Fruit fly (Drosophila melanogaster) Kc167 (cell line): ENCODE results near the gene Nct.

ENCODE experiments used
- Myc ChIP-seq: fragments of >200 bp; optimal IDR thresholded peaks from 2 replicates; lab custom pipeline; 2017; ENCODE audit warnings: missing external identifiers
- Sin3A ChIP-seq: fragments of >200 bp; optimal IDR thresholded peaks from 2 replicates; lab custom pipeline; 2018; ENCODE audit warnings: missing external identifiers
- h ChIP-seq: fragments of >200 bp; optimal IDR thresholded peaks from 3 replicates; lab custom pipeline; 2018; ENCODE audit warnings: missing external identifiers
- insv ChIP-seq: fragments of >200 bp; optimal IDR thresholded peaks from 3 replicates; lab custom pipeline; 2018; ENCODE audit warnings: missing external identifiers
- psq ChIP-seq: fragments of >200 bp; optimal IDR thresholded peaks from 2 replicates; lab custom pipeline; 2017; ENCODE audit warnings: missing external identifiers
- ttk ChIP-seq: sonication (Bioruptor generic); optimal IDR thresholded peaks from 2 replicates; lab custom pipeline; 2017; ENCODE audit warnings: missing external identifiers

Gene Nct

DNA sequence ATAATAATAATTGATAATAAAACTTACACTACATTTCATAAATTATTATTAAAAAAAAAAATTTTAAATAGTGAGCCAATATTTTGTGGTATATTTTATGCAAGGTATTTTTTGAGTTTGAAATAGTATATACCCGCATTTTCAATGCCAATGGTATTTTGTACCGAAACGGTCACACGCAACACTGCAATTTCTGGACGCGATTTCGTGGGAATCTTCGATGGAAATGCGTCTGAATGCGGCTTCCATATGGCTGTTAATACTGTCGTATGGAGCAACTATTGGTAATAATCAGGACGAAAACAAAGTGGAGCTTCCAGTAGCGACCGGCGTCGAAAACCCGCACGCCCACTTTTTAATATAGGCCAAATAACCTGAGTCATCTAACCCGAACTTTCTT lies at the start of gene Nct:
Nct (plus strand) TSS at position 173 of the 400 bp plus-strand sequence.
- no peak for TF ChIP-seq Myc (lab: Kevin White, UChicago)
- no peak for TF ChIP-seq ttk (lab: Kevin White, UChicago)

DNA sequence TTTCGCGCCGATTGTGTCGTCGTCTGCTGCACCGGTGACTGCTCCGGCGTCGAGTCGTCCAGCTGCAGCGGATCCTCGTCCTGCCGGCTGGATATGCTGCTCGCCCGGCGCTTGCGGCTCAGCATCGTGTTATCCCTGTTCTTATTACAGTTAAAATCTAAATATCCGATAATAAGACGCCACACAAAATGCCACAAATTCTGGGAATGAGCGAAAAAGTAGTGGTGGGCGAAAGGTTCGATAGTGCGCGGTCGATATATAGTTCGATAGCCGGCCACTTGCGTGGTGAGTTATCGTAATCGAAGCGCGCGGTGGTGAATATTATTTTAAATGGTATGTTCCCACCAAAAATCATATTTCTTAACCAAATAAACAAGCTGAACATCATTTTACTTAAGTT lies 46.4 kb upstream of the Nct start, which contains the start of gene polybromo:
polybromo (minus strand) TSS at position 212 of the 400 bp plus-strand sequence.
- TF ChIP-seq Myc (lab: Kevin White, UChicago) (no peak), psq (lab: Kevin White, UChicago) (no peak), insv (lab: Kevin White, UChicago) (no peak), h (lab: Kevin White, UChicago) (no peak), Sin3A (lab: Kevin White, UChicago) (no peak), ttk (lab: Kevin White, UChicago) (no peak)

DNA sequence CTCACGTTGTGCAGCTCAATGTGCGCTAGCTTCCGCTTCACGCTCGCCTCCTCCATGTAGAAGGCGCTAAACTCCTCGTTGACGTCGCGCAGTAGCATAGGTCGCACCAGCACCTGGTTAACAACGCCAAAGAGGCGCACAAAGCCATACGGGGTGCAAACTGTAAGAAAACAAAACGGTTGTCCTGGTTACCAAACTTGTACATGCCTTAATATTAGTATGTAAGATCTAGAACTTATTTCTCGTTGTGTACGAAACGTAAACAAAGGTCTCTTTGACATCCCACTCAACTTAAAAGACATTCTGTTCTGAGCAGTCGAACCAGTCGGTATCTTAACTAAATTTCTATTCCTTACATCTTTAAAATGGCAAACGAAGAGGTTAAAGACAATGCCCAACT lies 44.1 kb upstream of the Nct start, which contains the start of gene CG6980:
CG6980 (plus strand) TSS at position 301 of the 400 bp plus-strand sequence.
- no peak for TF ChIP-seq psq (lab: Kevin White, UChicago)
- no peak for TF ChIP-seq ttk (lab: Kevin White, UChicago)
- TF ChIP-seq insv (lab: Kevin White, UChicago): no peak
- no peak for TF ChIP-seq h (lab: Kevin White, UChicago)
- no peak for TF ChIP-seq Sin3A (lab: Kevin White, UChicago)
- no peak for TF ChIP-seq Myc (lab: Kevin White, UChicago)

DNA sequence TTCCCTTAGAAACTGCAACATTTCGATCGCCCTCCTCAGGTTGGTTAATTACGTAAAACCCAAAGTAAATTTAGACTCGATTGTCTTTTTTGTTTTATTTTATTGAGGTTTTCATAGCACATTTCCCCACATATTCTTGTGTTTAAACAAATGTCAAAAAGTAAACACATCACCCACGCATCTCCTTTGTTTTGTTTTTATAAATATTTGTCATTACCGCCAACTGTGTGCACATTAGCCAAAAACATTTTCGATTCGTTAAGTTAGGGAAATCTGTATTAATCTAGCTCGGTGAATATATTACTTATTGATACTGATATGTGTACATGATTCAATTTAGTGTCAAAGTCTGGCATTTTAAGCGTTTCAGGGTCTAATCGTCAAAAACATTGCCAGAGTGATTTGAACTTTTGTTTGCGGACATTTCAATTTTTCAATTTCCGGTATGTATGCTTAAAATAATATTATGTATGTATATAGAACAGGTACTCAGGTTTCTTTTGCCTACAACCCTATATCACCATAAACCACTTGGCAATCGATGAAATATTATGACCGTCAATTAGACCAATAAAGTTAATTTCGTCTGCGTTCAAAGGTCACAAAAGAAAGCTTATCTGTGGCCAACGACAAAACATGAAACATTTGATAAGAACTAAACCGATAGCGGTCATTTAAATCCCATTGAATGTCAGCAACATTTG lies 41.7 kb upstream of the Nct start:
- TF ChIP-seq ttk (lab: Kevin White, UChicago): no peak
- TF ChIP-seq Sin3A (lab: Kevin White, UChicago): no peak
- no peak for TF ChIP-seq h (lab: Kevin White, UChicago)
- no peak for TF ChIP-seq Myc (lab: Kevin White, UChicago)
- no peak for TF ChIP-seq insv (lab: Kevin White, UChicago)
- no peak for TF ChIP-seq psq (lab: Kevin White, UChicago)

DNA sequence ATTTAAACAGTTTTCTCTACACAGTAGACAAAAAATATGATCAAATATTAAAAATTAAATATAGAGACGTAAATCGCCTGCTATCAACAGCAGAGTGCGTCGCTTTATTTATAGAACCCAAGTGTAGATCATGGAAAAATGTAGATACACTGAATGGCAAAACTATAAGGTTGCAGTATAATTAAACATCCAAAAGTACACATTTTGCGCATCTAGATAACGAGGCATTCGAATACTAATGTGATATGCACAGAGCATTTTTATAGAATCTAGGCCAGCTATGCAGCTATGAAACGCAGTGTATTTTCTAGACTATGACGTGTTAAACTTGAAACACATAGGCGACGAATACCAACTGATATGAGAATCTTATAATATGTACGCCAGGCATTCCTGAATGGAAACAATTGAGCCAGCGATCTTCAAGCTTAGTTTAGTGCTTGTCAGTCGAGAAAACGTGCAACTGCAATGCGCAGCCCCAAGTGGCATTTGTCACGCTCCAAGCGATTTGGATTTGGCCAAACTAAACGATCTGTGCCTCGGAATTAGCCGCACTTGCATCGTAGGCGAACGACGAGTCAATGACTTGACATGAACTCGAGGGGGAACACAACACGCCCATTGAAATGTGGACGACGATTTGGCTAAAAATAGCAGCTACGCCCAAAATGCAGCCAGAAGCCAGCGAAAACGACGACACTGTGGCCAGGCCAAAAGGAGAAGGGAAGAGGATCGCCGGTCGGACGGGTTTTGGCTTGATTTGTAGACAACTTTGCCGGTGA lies 40.4 kb upstream of the Nct start:
- TF ChIP-seq insv (lab: Kevin White, UChicago) (no peak), psq (lab: Kevin White, UChicago) (no peak), h (lab: Kevin White, UChicago) (no peak), ttk (lab: Kevin White, UChicago) (no peak), Myc (lab: Kevin White, UChicago) (no peak), Sin3A (lab: Kevin White, UChicago) (no peak)

DNA sequence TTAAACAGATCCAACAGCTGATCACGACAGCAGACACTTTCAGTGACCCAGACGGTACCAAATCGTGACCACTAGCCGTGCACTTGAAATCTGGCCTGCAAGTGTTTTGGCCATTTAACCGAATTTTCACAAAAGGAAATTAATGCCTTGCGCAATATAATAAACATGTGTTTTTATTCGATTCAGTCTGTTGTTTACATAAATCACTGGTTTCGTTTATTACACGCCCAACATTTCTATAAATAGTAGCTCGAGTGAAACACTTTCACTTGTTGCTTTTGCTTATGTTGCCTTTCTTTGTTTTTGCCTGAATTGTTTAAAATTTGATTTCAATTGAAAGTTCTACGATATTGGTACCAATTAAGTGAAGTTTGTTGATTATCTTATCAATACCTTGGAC lies 39.0 kb upstream of the Nct start:
- TF ChIP-seq h (lab: Kevin White, UChicago): no peak
- no peak for TF ChIP-seq Sin3A (lab: Kevin White, UChicago)
- TF ChIP-seq ttk (lab: Kevin White, UChicago): no peak
- no peak for TF ChIP-seq Myc (lab: Kevin White, UChicago)
- no peak for TF ChIP-seq insv (lab: Kevin White, UChicago)

DNA sequence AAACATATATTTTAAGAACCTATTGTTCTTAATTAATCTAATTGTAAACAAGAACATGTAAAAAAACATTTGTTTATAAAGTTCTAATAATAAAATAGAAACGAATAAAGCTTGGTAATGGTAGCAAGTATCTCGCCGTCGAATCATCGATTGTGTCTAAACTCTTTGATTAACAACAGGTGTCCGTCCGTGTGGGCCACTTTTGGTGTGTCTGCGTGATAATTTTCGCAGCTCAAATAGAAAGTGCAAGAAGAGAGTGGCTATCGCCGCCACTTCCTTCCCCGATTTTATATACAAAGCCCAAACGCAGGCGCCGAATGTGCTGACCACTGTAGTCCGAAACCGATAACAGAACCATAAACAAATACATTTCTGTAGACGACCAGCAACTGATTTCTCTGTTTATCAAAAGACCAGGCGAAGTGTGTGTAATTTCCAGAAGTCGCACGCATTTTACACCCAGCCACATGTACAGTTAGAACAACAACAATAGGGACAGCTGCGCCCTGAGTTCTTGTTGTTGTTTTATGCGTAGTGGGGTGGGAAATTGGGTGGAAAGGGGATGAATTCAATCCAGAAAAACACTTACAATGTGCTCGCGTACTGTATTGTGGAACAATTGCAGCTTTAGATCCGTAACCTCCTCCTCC lies 38.3 kb upstream of the Nct start:
- TF ChIP-seq insv (lab: Kevin White, UChicago) (no peak), ttk (lab: Kevin White, UChicago) (no peak), h (lab: Kevin White, UChicago) (no peak), Myc (lab: Kevin White, UChicago) (no peak), Sin3A (lab: Kevin White, UChicago) (no peak), psq (lab: Kevin White, UChicago) (no peak)

DNA sequence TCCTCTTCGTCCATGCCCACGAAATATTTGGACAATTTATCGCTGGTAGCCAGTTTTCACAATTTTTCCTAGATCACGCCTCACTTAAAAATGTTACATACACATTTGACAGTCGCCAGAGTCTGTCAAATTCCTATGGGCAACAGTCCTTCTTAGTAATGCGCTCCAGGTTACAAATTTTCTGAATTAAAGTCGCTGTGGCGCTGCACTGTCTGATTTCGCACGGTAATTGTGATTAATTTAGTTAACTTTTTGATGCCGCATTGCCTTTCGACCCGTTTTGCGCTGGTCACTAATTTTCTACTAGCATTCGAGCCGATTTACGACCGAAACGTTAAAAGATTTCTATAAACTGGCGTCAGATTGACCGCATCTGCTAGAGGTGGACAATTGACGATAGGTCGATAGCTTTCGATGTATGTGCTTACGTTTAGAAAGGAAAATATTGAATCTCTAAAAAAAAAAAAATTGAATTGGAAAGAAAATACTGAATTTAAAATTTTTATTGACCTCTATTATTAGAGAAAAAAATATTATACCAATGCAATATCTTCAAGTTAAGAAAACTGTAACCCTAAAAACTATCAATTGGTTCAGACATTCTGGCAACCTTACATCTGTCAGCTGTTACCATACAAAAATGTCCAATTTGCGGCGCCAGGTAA lies 37.6 kb upstream of the Nct start, which contains the start of the genes lili and CG34150:
lili (minus strand) TSS at position 376 of the 665 bp plus-strand sequence.
CG34150 (plus strand) TSS at position 626 of the 665 bp plus-strand sequence.
- TF ChIP-seq Myc (lab: Kevin White, UChicago) (no peak), insv (lab: Kevin White, UChicago) (no peak), psq (lab: Kevin White, UChicago) (no peak), Sin3A (lab: Kevin White, UChicago) (no peak), ttk (lab: Kevin White, UChicago) (no peak), h (lab: Kevin White, UChicago) (no peak)

DNA sequence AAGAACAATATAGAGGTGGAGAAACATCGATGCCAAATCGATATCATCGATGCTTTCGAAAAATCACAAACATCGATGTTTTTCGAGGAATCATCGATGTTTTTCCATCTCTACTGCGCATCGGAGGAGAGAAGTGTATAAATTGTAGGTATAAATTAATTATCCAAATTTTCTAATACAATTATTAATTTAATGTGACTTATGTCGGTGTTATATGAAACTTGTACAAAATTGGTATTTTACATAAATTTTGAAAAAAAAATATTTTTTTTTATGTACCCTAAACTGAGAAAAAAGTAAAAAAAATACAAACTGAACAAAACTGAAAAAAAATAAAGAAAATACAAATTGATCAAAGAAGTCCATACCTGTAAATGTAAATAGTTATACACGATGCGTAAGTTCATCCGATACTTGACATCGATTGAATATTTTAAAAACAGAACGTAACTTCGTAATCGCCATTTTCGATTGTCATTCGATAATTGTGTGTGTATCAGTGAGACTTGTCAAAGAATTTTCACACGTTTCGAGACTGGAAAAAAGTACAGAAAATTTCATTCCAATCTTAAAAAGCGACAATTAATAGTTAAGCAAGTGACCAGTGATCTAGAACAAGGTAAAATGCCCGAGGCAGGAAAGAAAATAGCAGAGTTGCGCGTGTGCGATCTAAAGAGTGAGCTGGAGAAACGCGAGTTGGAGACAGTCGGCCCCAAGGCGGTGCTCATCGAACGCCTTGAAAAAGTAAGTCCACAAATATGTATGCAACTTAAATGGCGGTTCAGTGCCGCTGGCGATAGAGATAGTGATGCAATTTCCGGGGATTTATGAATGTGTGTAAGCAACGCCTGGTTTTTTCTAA lies 34.2 kb upstream of the Nct start, which contains the start of the genes CG5808 and Saf-B:
CG5808 (minus strand) TSS at position 15 of the 862 bp plus-strand sequence.
Saf-B (plus strand) TSS at position 472 of the 862 bp plus-strand sequence.
- no peak for TF ChIP-seq Sin3A (lab: Kevin White, UChicago)
- no peak for TF ChIP-seq insv (lab: Kevin White, UChicago)

DNA sequence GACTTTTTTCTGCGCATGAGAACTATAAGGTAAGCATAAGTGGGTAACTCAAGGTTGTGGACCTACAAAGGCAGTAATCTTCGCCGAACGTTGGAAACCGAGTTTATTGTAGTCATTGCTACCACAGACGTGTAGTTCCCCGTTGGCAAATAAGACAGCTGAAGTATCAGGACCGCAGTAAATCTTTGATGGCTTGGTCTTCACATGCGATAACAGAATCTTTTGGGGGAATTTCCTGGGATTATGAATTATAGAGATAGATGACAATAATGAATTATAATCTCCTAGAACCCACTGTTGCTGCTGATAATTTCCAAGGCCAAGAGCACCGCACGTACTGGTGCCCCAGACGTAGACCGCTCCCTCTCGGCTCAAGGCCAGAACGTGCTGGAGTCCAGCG lies 28.3 kb upstream of the Nct start:
- no peak for TF ChIP-seq Sin3A (lab: Kevin White, UChicago)
- TF ChIP-seq psq (lab: Kevin White, UChicago): no peak
- no peak for TF ChIP-seq insv (lab: Kevin White, UChicago)
- TF ChIP-seq h (lab: Kevin White, UChicago): no peak
- TF ChIP-seq ttk (lab: Kevin White, UChicago): no peak
- TF ChIP-seq Myc (lab: Kevin White, UChicago): no peak
